Worm (Caenorhabditis elegans) whole organism, young adult: ENCODE measurements around the gene phat-6.

Experiments
- B0035.1 ChIP-seq: sonication (generic microtip); optimal IDR thresholded peaks from 2 replicates; lab custom pipeline; 2016; ENCODE audit warnings: missing genetic modification characterization, mild to moderate bottlenecking, missing compliant biosample characterization, missing genotype, missing genetic modification reagents
- B0336.3 ChIP-seq: fragments of 200-800 bp; sonication (Bioruptor generic); IDR thresholded peaks from 2 replicates; pipeline ENCODE4 v1.3.6; 2022; ENCODE audit warnings: missing genetic modification characterization, missing compliant biosample characterization
- C06A6.2 ChIP-seq: fragments of 200-800 bp; sonication (Bioruptor generic); conservative IDR thresholded peaks from 2 replicates; pipeline ENCODE4 v1.3.6; 2022; ENCODE audit warnings: missing genetic modification characterization, missing compliant biosample characterization
- F23B12.7 ChIP-seq: sonication (generic microtip); optimal IDR thresholded peaks from 2 replicates; lab custom pipeline; 2017; ENCODE audit warnings: missing genetic modification characterization, mild to moderate bottlenecking, missing compliant biosample characterization, antibody characterized with exemption, moderate library complexity; ENCODE audit not compliant: insufficient read depth
- F33H1.4 ChIP-seq: fragments of 200-800 bp; sonication (Bioruptor generic); IDR thresholded peaks from 2 replicates; pipeline ENCODE4 v1.3.6; 2022; ENCODE audit warnings: missing genetic modification reagents, missing genetic modification characterization, missing compliant biosample characterization
- F39B2.1 ChIP-seq: fragments of 200-800 bp; sonication (Bioruptor generic); IDR thresholded peaks from 2 replicates; pipeline ENCODE4 v1.3.6; 2022; ENCODE audit warnings: missing genetic modification reagents, missing genetic modification characterization, missing compliant biosample characterization
- F52B5.7 ChIP-seq: sonication (generic microtip); optimal IDR thresholded peaks from 2 replicates; lab custom pipeline; 2016; ENCODE audit warnings: mild to moderate bottlenecking, missing genetic modification characterization, missing compliant biosample characterization
- F55B11.4 ChIP-seq: sonication (generic microtip); optimal IDR thresholded peaks from 2 replicates; lab custom pipeline; 2016; ENCODE audit warnings: missing compliant biosample characterization, missing genetic modification characterization, borderline replicate concordance; ENCODE audit not compliant: insufficient read depth
- F57A8.1 ChIP-seq: fragments of 200-800 bp; sonication (Bioruptor generic); optimal IDR thresholded peaks from 2 replicates; lab custom pipeline; 2018; ENCODE audit warnings: mild to moderate bottlenecking, missing genetic modification characterization, moderate library complexity, missing compliant biosample characterization
- T26A5.8 ChIP-seq: sonication (generic microtip); optimal IDR thresholded peaks from 2 replicates; lab custom pipeline; 2016; ENCODE audit warnings: missing genetic modification characterization, missing compliant biosample characterization
- Y53F4B.3 ChIP-seq: fragments of 200-800 bp; sonication (Bioruptor generic); IDR thresholded peaks from 2 replicates; pipeline ENCODE4 v1.3.6; 2022; ENCODE audit warnings: missing genetic modification reagents, missing genetic modification characterization, missing compliant biosample characterization
- Y53G8AR.9 ChIP-seq: fragments of 200-800 bp; sonication (Bioruptor generic); conservative IDR thresholded peaks from 2 replicates; pipeline ENCODE4 v1.3.6; 2022; ENCODE audit warnings: missing genetic modification reagents, missing genetic modification characterization, missing compliant biosample characterization
- Y67H2A.10 ChIP-seq: fragments of 200-800 bp; sonication (Bioruptor generic); conservative IDR thresholded peaks from 2 replicates; pipeline ENCODE4 v1.3.6; 2022; ENCODE audit warnings: missing genetic modification reagents, missing genetic modification characterization, missing compliant biosample characterization
- Y79H2A.3 ChIP-seq: fragments of 200-800 bp; sonication (Bioruptor generic); conservative IDR thresholded peaks from 2 replicates; pipeline ENCODE4 v1.3.6; 2022; ENCODE audit warnings: missing genetic modification reagents, missing genetic modification characterization, missing compliant biosample characterization
- Y95B8A.8 ChIP-seq: fragments of 200-800 bp; sonication (Bioruptor generic); IDR thresholded peaks from 2 replicates; pipeline ENCODE4 v1.3.6; 2022; ENCODE audit warnings: missing genetic modification reagents, missing genetic modification characterization, missing compliant biosample characterization
- ZK185.1 ChIP-seq: sonication (generic microtip); optimal IDR thresholded peaks from 2 replicates; lab custom pipeline; 2016; ENCODE audit warnings: mild to moderate bottlenecking, missing genetic modification characterization, missing compliant biosample characterization; ENCODE audit not compliant: poor library complexity, severe bottlenecking
- akir-1 ChIP-seq: fragments of 200-800 bp; sonication (Bioruptor generic); optimal IDR thresholded peaks from 2 replicates; lab custom pipeline; 2018; ENCODE audit warnings: mild to moderate bottlenecking, missing genetic modification characterization, moderate library complexity, missing compliant biosample characterization
- ama-1 ChIP-seq, 3 experiments: fragments of 150-350 bp in 1 of 3; sonication (generic microtip) in 2 of 3; optimal IDR thresholded peaks; 2 replicates each; lab custom pipeline; 2014 to 2018; ENCODE audit warnings: missing biosample characterization in 2 of 3, missing genetic modification characterization in 2 of 3, missing genetic modification reagents in 2 of 3
- aptf-2 ChIP-seq: fragments of 200-800 bp; sonication (Bioruptor generic); conservative IDR thresholded peaks from 2 replicates; pipeline ENCODE4 v1.3.6; 2022; ENCODE audit warnings: missing genetic modification reagents, missing genetic modification characterization, missing compliant biosample characterization
- aptf-3 ChIP-seq: fragments of 200-800 bp; sonication (Bioruptor generic); IDR thresholded peaks from 2 replicates; pipeline ENCODE4 v1.3.6; 2022; ENCODE audit warnings: missing genetic modification characterization, missing compliant biosample characterization
- attf-5 ChIP-seq: fragments of 200-800 bp; sonication (Bioruptor generic); optimal IDR thresholded peaks from 2 replicates; lab custom pipeline; 2018; ENCODE audit warnings: mild to moderate bottlenecking, missing genetic modification characterization, missing compliant biosample characterization
- ccch-3 ChIP-seq: fragments of 200-800 bp; sonication (Bioruptor generic); optimal IDR thresholded peaks from 2 replicates; lab custom pipeline; 2018; ENCODE audit warnings: mild to moderate bottlenecking, missing genetic modification characterization, missing compliant biosample characterization
- ceh-100 ChIP-seq: fragments of 200-800 bp; sonication (Bioruptor generic); IDR thresholded peaks from 2 replicates; pipeline ENCODE4 v1.3.6; 2022; ENCODE audit warnings: missing genetic modification reagents, missing genetic modification characterization, missing compliant biosample characterization
- ceh-40 ChIP-seq: fragments of 200-800 bp; sonication (Bioruptor generic); IDR thresholded peaks from 2 replicates; pipeline ENCODE4 v1.3.6; 2022; ENCODE audit warnings: missing genetic modification characterization, missing compliant biosample characterization
- ceh-79 ChIP-seq: sonication (generic microtip); optimal IDR thresholded peaks from 2 replicates; lab custom pipeline; 2017; ENCODE audit warnings: mild to moderate bottlenecking, missing genetic modification characterization, missing compliant biosample characterization
- die-1 ChIP-seq: sonication (generic microtip); optimal IDR thresholded peaks from 2 replicates; lab custom pipeline; 2016; ENCODE audit warnings: missing genotype, mild to moderate bottlenecking, missing genetic modification characterization, missing compliant biosample characterization
- dox-1 ChIP-seq: fragments of 200-800 bp; sonication (Bioruptor generic); IDR thresholded peaks from 2 replicates; pipeline ENCODE4 v1.3.6; 2022; ENCODE audit warnings: missing genetic modification reagents, missing genetic modification characterization, missing compliant biosample characterization
- dpff-1 ChIP-seq: sonication (generic microtip); optimal IDR thresholded peaks from 2 replicates; lab custom pipeline; 2017; ENCODE audit warnings: mild to moderate bottlenecking, missing genetic modification characterization, missing compliant biosample characterization
- egl-44 ChIP-seq: fragments of 200-800 bp; sonication (Bioruptor generic); IDR thresholded peaks from 2 replicates; pipeline ENCODE4 v1.3.6; 2022; ENCODE audit warnings: missing genetic modification reagents, missing genetic modification characterization, missing compliant biosample characterization
- egrh-3 ChIP-seq: fragments of 200-800 bp; sonication (Bioruptor generic); IDR thresholded peaks from 2 replicates; pipeline ENCODE4 v1.3.6; 2022; ENCODE audit warnings: missing genetic modification reagents, missing genetic modification characterization, missing compliant biosample characterization
- fkh-3 ChIP-seq: sonication (generic microtip); optimal IDR thresholded peaks from 2 replicates; lab custom pipeline; 2016; ENCODE audit warnings: mild to moderate bottlenecking, missing genetic modification characterization, missing compliant biosample characterization
- hmg-20 ChIP-seq: fragments of 200-800 bp; sonication (Bioruptor generic); IDR thresholded peaks from 2 replicates; pipeline ENCODE4 v1.3.6; 2022; ENCODE audit warnings: missing genetic modification reagents, missing genetic modification characterization, missing compliant biosample characterization
- lag-1 ChIP-seq: fragments of 200-800 bp; sonication (Bioruptor generic); IDR thresholded peaks from 2 replicates; pipeline ENCODE4 v1.3.6; 2022; ENCODE audit warnings: missing genetic modification reagents, missing genetic modification characterization, missing compliant biosample characterization
- let-526 ChIP-seq: fragments of 200-800 bp; sonication (Bioruptor generic); IDR thresholded peaks from 2 replicates; pipeline ENCODE4 v1.3.6; 2022; ENCODE audit warnings: missing genetic modification reagents, missing genetic modification characterization, missing compliant biosample characterization
- lin-35 ChIP-seq, 3 experiments: fragments of 150-350 bp in 2 of 3; sonication (generic microtip) in 1 of 3; optimal IDR thresholded peaks; 2 replicates each; lab custom pipeline; 2014 to 2018; ENCODE audit warnings: missing biosample characterization in 3 of 3, missing genetic modification characterization in 3 of 3, missing genetic modification reagents in 3 of 3
- lsl-1 ChIP-seq: fragments of 200-800 bp; sonication (Bioruptor generic); optimal IDR thresholded peaks from 2 replicates; lab custom pipeline; 2018; ENCODE audit warnings: mild to moderate bottlenecking, missing genetic modification characterization, moderate library complexity, missing compliant biosample characterization
- madf-3 ChIP-seq: fragments of 200-800 bp; sonication (Bioruptor generic); IDR thresholded peaks from 2 replicates; pipeline ENCODE4 v1.3.6; 2022; ENCODE audit warnings: missing genetic modification reagents, missing genetic modification characterization, missing compliant biosample characterization
- nhr-179 ChIP-seq: sonication (generic microtip); optimal IDR thresholded peaks from 2 replicates; lab custom pipeline; 2016; ENCODE audit warnings: mild to moderate bottlenecking, missing genetic modification characterization, missing compliant biosample characterization
- rcor-1 ChIP-seq: fragments of 200-800 bp; sonication (Bioruptor generic); IDR thresholded peaks from 2 replicates; pipeline ENCODE4 v1.3.6; 2022; ENCODE audit warnings: missing genetic modification reagents, missing genetic modification characterization, missing compliant biosample characterization
- rpc-1 ChIP-seq, 2 experiments: fragments of 150-350 bp in 1 of 2; sonication (generic microtip) in 1 of 2; optimal IDR thresholded peaks; 2 replicates each; lab custom pipeline; 2014 to 2018; ENCODE audit warnings: missing biosample characterization in 1 of 2, missing genetic modification characterization in 1 of 2, missing genetic modification reagents in 1 of 2, missing genotype in 1 of 2
- sdz-38 ChIP-seq: sonication (generic microtip); optimal IDR thresholded peaks from 2 replicates; lab custom pipeline; 2016; ENCODE audit warnings: missing genotype, missing genetic modification characterization, missing compliant biosample characterization
- snpc-1.3 ChIP-seq: sonication (generic microtip); optimal IDR thresholded peaks from 2 replicates; lab custom pipeline; 2017; ENCODE audit warnings: missing genetic modification characterization, mild to moderate bottlenecking, missing compliant biosample characterization, antibody characterized with exemption, moderate library complexity, missing genotype, missing genetic modification reagents; ENCODE audit not compliant: insufficient read depth
- tbx-9 ChIP-seq: sonication (generic microtip); optimal IDR thresholded peaks from 2 replicates; lab custom pipeline; 2016; ENCODE audit warnings: borderline replicate concordance, missing genetic modification characterization, inconsistent platforms, missing compliant biosample characterization
- tlf-1 ChIP-seq: fragments of 200-800 bp; sonication (Bioruptor generic); optimal IDR thresholded peaks from 2 replicates; lab custom pipeline; 2018; ENCODE audit warnings: mild to moderate bottlenecking, missing genetic modification characterization, missing compliant biosample characterization
- zfh-2 ChIP-seq: fragments of 200-800 bp; sonication (Bioruptor generic); conservative IDR thresholded peaks from 2 replicates; pipeline ENCODE4 v1.3.6; 2022; ENCODE audit warnings: missing genetic modification reagents, missing genetic modification characterization, missing compliant biosample characterization
- zim-3 ChIP-seq: sonication (generic microtip); optimal IDR thresholded peaks from 2 replicates; lab custom pipeline; 2017; ENCODE audit warnings: mild to moderate bottlenecking, missing genetic modification characterization, moderate library complexity, missing compliant biosample characterization
- ztf-18 ChIP-seq: sonication (generic microtip); optimal IDR thresholded peaks from 2 replicates; lab custom pipeline; 2016; ENCODE audit warnings: missing genotype, mild to moderate bottlenecking, missing genetic modification characterization, missing compliant biosample characterization
- ztf-26 ChIP-seq: sonication (generic microtip); optimal IDR thresholded peaks from 2 replicates; lab custom pipeline; 2017; ENCODE audit warnings: missing genetic modification characterization, missing compliant biosample characterization

Gene phat-6

ce11 chrX:15181454-15181853 lies 12.7 kb downstream of the phat-6 start, which contains the start of gene pkhm-2 (continued):
- no peak for TF ChIP-seq ccch-3 (GFP tag; lab: Kevin White, UChicago)
- TF ChIP-seq die-1 (tag; lab: Kevin White, UChicago) = no peak
- TF ChIP-seq ceh-79 (tag; lab: Kevin White, UChicago) = no peak
- TF ChIP-seq ceh-40 (GFP tag; lab: Robert Waterston, UW) = no peak
- TF ChIP-seq Y53F4B.3 (GFP tag; lab: Robert Waterston, UW) = no peak
- TF ChIP-seq tbx-9 (tag; lab: Kevin White, UChicago) = no peak
- TF ChIP-seq lin-35 (GFP tag; optimal IDR thresholded peaks at IDR 0.05; lab: Kevin White, UChicago) = peak in 2 of 3 experiments; percentile 5 to 81
- TF ChIP-seq dox-1 (GFP tag; lab: Robert Waterston, UW) = peak; percentile 92
- peak; percentile 69 for TF ChIP-seq F23B12.7 (tag; lab: Kevin White, UChicago)
- TF ChIP-seq nhr-179 (tag; lab: Kevin White, UChicago) = no peak
- TF ChIP-seq fkh-3 (tag; lab: Kevin White, UChicago) = no peak
- peak; percentile 86 for TF ChIP-seq ztf-26
- TF ChIP-seq B0336.3 (GFP tag; lab: Robert Waterston, UW) = peak; percentile 81
- no peak for TF ChIP-seq F55B11.4
- TF ChIP-seq Y95B8A.8 (GFP tag; lab: Robert Waterston, UW) = no peak
- TF ChIP-seq akir-1 (GFP tag; lab: Kevin White, UChicago) = no peak
- no peak for TF ChIP-seq ama-1 (optimal IDR thresholded peaks at IDR 0.05; lab: Kevin White, UChicago)
- TF ChIP-seq ama-1 (GFP tag; optimal IDR thresholded peaks at IDR 0.05; lab: Kevin White, UChicago) = no peak
- peak; percentile 69; the same call in 1 of the 2 replicates for TF ChIP-seq let-526 (GFP tag; lab: Robert Waterston, UW)
- no peak for TF ChIP-seq T26A5.8 (tag; lab: Kevin White, UChicago)
- TF ChIP-seq attf-5 (GFP tag; lab: Kevin White, UChicago) = peak; percentile 92
- TF ChIP-seq egl-44 (GFP tag; lab: Robert Waterston, UW) = peak; percentile 79; the same call in 1 of the 2 replicates
- no peak for TF ChIP-seq rpc-1 (optimal IDR thresholded peaks at IDR 0.05; lab: Kevin White, UChicago)
- TF ChIP-seq rpc-1 (tag; optimal IDR thresholded peaks at IDR 0.05; lab: Kevin White, UChicago) = no peak
- peak; percentile 98 for TF ChIP-seq ztf-18 (tag; lab: Kevin White, UChicago)
- TF ChIP-seq rcor-1 (GFP tag; lab: Robert Waterston, UW) = peak; percentile 76
- no peak for TF ChIP-seq F57A8.1 (GFP tag; lab: Kevin White, UChicago)
- no peak for TF ChIP-seq aptf-2
- no peak for TF ChIP-seq dpff-1 (tag; lab: Kevin White, UChicago)
- TF ChIP-seq lag-1 (GFP tag; lab: Robert Waterston, UW) = no peak
- no peak for TF ChIP-seq F52B5.7 (tag; lab: Kevin White, UChicago)
- TF ChIP-seq aptf-3 (GFP tag; lab: Robert Waterston, UW) = no peak
- no peak for TF ChIP-seq sdz-38 (tag; lab: Kevin White, UChicago)
- no peak for TF ChIP-seq F39B2.1
- peak; percentile 80 for TF ChIP-seq Y53G8AR.9
- TF ChIP-seq B0035.1 (tag; lab: Kevin White, UChicago) = no peak
- no peak for TF ChIP-seq ZK185.1
- peak; percentile 70; the same call in 1 of the 2 replicates for TF ChIP-seq C06A6.2 (GFP tag; lab: Robert Waterston, UW)
- 0 out of 2 replicates have a peak, but pooled peaks have one; percentile 52 for TF ChIP-seq hmg-20 (GFP tag; lab: Robert Waterston, UW)
- TF ChIP-seq zim-3 (tag; lab: Kevin White, UChicago) = no peak
- no peak for TF ChIP-seq madf-3 (GFP tag; lab: Robert Waterston, UW)
- peak; percentile 26 for TF ChIP-seq tlf-1 (GFP tag; lab: Kevin White, UChicago)
- no peak for TF ChIP-seq Y79H2A.3 (GFP tag; lab: Robert Waterston, UW)
- no peak for TF ChIP-seq snpc-1.3
- no peak for TF ChIP-seq egrh-3
- TF ChIP-seq Y67H2A.10 (GFP tag; lab: Robert Waterston, UW) = no peak
- TF ChIP-seq ceh-100 (GFP tag; lab: Robert Waterston, UW) = no peak
- TF ChIP-seq F33H1.4 (GFP tag; lab: Robert Waterston, UW) = no peak
- TF ChIP-seq zfh-2 (GFP tag; lab: Robert Waterston, UW) = peak; percentile 97
- TF ChIP-seq lsl-1 (GFP tag; lab: Kevin White, UChicago) = no peak
